Fruit fly (Drosophila melanogaster) whole organism, embryonic: ENCODE measurements around the gene Ask1.

Experiments used
- Atf6 ChIP-seq: fragments of 200-800 bp; sonication (Bioruptor generic); IDR thresholded peaks from 2 replicates; pipeline ENCODE4 v1.3.6; 2022; ENCODE audit warnings: missing biosample characterization, missing genetic modification characterization
- Bgb ChIP-seq: fragments of 200-800 bp; sonication (Bioruptor generic); IDR thresholded peaks from 2 replicates; pipeline ENCODE4 v1.3.6; 2022; ENCODE audit warnings: missing biosample characterization, missing genetic modification characterization; ENCODE audit not compliant: partially characterized antibody
- Bteb2 ChIP-seq: fragments of 200-800 bp; sonication (Bioruptor generic); optimal IDR thresholded peaks from 2 replicates; lab custom pipeline; 2016; ENCODE audit warnings: missing biosample characterization, missing genetic modification characterization
- CG10274 ChIP-seq: fragments of 200-800 bp; sonication (Bioruptor generic); optimal IDR thresholded peaks from 3 replicates; lab custom pipeline; 2017; ENCODE audit warnings: missing biosample characterization, mild to moderate bottlenecking, missing genetic modification characterization
- CG10321 ChIP-seq: fragments of 200-800 bp; sonication (Bioruptor generic); IDR thresholded peaks from 2 replicates; pipeline ENCODE4 v1.3.6; 2022; ENCODE audit warnings: missing biosample characterization, missing genetic modification characterization
- CG12299 ChIP-seq: fragments of 200-800 bp; sonication (Bioruptor generic); optimal IDR thresholded peaks from 2 replicates; lab custom pipeline; 2018; ENCODE audit warnings: missing biosample characterization, mild to moderate bottlenecking, missing genetic modification characterization
- CG13624 ChIP-seq: fragments of 200-800 bp; sonication (Bioruptor generic); optimal IDR thresholded peaks from 2 replicates; lab custom pipeline; 2016; ENCODE audit warnings: missing biosample characterization, missing genetic modification characterization
- CG15269 ChIP-seq: fragments of 200-800 bp; sonication (Bioruptor generic); optimal IDR thresholded peaks from 2 replicates; lab custom pipeline; 2018; ENCODE audit warnings: missing biosample characterization, mild to moderate bottlenecking, missing genetic modification characterization, moderate library complexity
- CG15514 ChIP-seq: fragments of 200-800 bp; sonication (Bioruptor generic); optimal IDR thresholded peaks from 3 replicates; lab custom pipeline; 2017; ENCODE audit warnings: missing biosample characterization, missing genetic modification characterization, mild to moderate bottlenecking, moderate library complexity, missing genetic modification reagents
- CG15696 ChIP-seq: fragments of 200-800 bp; sonication (Bioruptor generic); optimal IDR thresholded peaks from 2 replicates; lab custom pipeline; 2019; ENCODE audit warnings: missing biosample characterization, mild to moderate bottlenecking, missing genetic modification characterization, moderate library complexity
- CG1647 ChIP-seq: fragments of 200-800 bp; sonication (Bioruptor generic); optimal IDR thresholded peaks from 3 replicates; lab custom pipeline; 2016; ENCODE audit warnings: missing biosample characterization, missing genetic modification characterization
- CG17361 ChIP-seq: fragments of 200-800 bp; sonication (Bioruptor generic); IDR thresholded peaks from 3 replicates; pipeline ENCODE4 v1.3.6; 2022; ENCODE audit warnings: missing biosample characterization, missing genetic modification characterization
- CG2129 ChIP-seq: fragments of 200-800 bp; sonication (Bioruptor generic); IDR thresholded peaks from 2 replicates; pipeline ENCODE4 v1.3.6; 2022; ENCODE audit warnings: missing biosample characterization, missing genetic modification characterization; ENCODE audit not compliant: partially characterized antibody
- CG33557 ChIP-seq: fragments of 200-800 bp; sonication (Bioruptor generic); optimal IDR thresholded peaks from 2 replicates; lab custom pipeline; 2019; ENCODE audit warnings: missing biosample characterization, mild to moderate bottlenecking, missing genetic modification characterization, moderate library complexity
- CG34376 ChIP-seq: fragments of 200-800 bp; sonication (Bioruptor generic); optimal IDR thresholded peaks from 2 replicates; lab custom pipeline; 2018; ENCODE audit warnings: missing biosample characterization, mild to moderate bottlenecking, missing genetic modification characterization
- CG3847 ChIP-seq: fragments of 200-800 bp; sonication (Bioruptor generic); IDR thresholded peaks from 2 replicates; pipeline ENCODE4 v1.3.6; 2022; ENCODE audit warnings: missing biosample characterization, missing genetic modification characterization
- CG4360 ChIP-seq: fragments of 200-800 bp; sonication (Bioruptor generic); IDR thresholded peaks from 2 replicates; pipeline ENCODE4 v1.3.6; 2022; ENCODE audit warnings: missing biosample characterization, missing genetic modification characterization
- CG4820 ChIP-seq: fragments of 200-800 bp; sonication (Bioruptor generic); optimal IDR thresholded peaks from 3 replicates; lab custom pipeline; 2016; ENCODE audit warnings: missing biosample characterization, missing genetic modification characterization
- CG6175 ChIP-seq: fragments of 200-800 bp; sonication (Bioruptor generic); IDR thresholded peaks from 3 replicates; pipeline ENCODE4 v1.3.6; 2022; ENCODE audit warnings: missing biosample characterization, missing genetic modification characterization
- CG9437 ChIP-seq: fragments of 200-800 bp; sonication (Bioruptor generic); optimal IDR thresholded peaks from 2 replicates; lab custom pipeline; 2018; ENCODE audit warnings: missing biosample characterization, mild to moderate bottlenecking, missing genetic modification characterization
- Dip2 ChIP-seq: fragments of 200-800 bp; sonication (Bioruptor generic); IDR thresholded peaks from 2 replicates; pipeline ENCODE4 v1.3.6; 2022; ENCODE audit warnings: missing biosample characterization, missing genetic modification characterization
- Dref ChIP-seq: fragments of 200-800 bp; sonication (Bioruptor generic); IDR thresholded peaks from 2 replicates; pipeline ENCODE4 v1.3.6; 2022; ENCODE audit warnings: missing biosample characterization, missing genetic modification characterization
- E2f1 ChIP-seq: fragments of 200-800 bp; sonication (Bioruptor generic); IDR thresholded peaks from 2 replicates; pipeline ENCODE4 v1.3.6; 2022; ENCODE audit warnings: missing biosample characterization, missing genetic modification characterization
- H2.0 ChIP-seq: fragments of 200-800 bp; sonication (Bioruptor generic); IDR thresholded peaks from 2 replicates; pipeline ENCODE4 v1.3.6; 2022; ENCODE audit warnings: missing biosample characterization, missing genetic modification characterization
- Hmx ChIP-seq: fragments of 200-800 bp; sonication (Bioruptor generic); optimal IDR thresholded peaks from 2 replicates; lab custom pipeline; 2016; ENCODE audit warnings: missing biosample characterization, missing genetic modification characterization
- Jarid2 ChIP-seq: fragments of 200-800 bp; sonication (Bioruptor generic); optimal IDR thresholded peaks from 3 replicates; lab custom pipeline; 2017; ENCODE audit warnings: mild to moderate bottlenecking, missing biosample characterization, missing genetic modification reagents, missing genetic modification characterization
- Lpt ChIP-seq: fragments of >200 bp; optimal IDR thresholded peaks from 2 replicates; lab custom pipeline; 2018; ENCODE audit warnings: missing biosample characterization, missing genetic modification characterization
- Meics ChIP-seq: fragments of 200-800 bp; sonication (Bioruptor generic); optimal IDR thresholded peaks from 2 replicates; lab custom pipeline; 2017; ENCODE audit warnings: missing biosample characterization, mild to moderate bottlenecking, missing genetic modification characterization
- NC2β ChIP-seq: fragments of 200-800 bp; sonication (Bioruptor generic); optimal IDR thresholded peaks from 2 replicates; lab custom pipeline; 2016; ENCODE audit warnings: missing biosample characterization, missing genetic modification characterization
- Oli ChIP-seq: fragments of 200-800 bp; sonication (Bioruptor generic); optimal IDR thresholded peaks from 2 replicates; lab custom pipeline; 2018; ENCODE audit warnings: missing biosample characterization, mild to moderate bottlenecking, missing genetic modification characterization, moderate library complexity
- Rx ChIP-seq: fragments of 200-800 bp; sonication (Bioruptor generic); IDR thresholded peaks from 2 replicates; pipeline ENCODE4 v1.3.6; 2022; ENCODE audit warnings: missing biosample characterization, missing genetic modification characterization
- Tbp ChIP-seq: fragments of >200 bp; optimal IDR thresholded peaks from 2 replicates; lab custom pipeline; 2018; ENCODE audit warnings: missing biosample characterization, missing genetic modification characterization
- Vsx1 ChIP-seq: fragments of 200-800 bp; sonication (Bioruptor generic); optimal IDR thresholded peaks from 2 replicates; lab custom pipeline; 2017; ENCODE audit warnings: missing biosample characterization, mild to moderate bottlenecking, missing genetic modification characterization, missing genetic modification reagents
- abd-A ChIP-seq: fragments of 200-800 bp; sonication (Bioruptor generic); optimal IDR thresholded peaks from 3 replicates; lab custom pipeline; 2019; ENCODE audit warnings: missing biosample characterization, mild to moderate bottlenecking, missing genetic modification characterization, moderate library complexity
- bsh ChIP-seq, 2 experiments: fragments of 200-800 bp; sonication (Bioruptor generic); optimal IDR thresholded peaks; 2 replicates each; lab custom pipeline; 2017 to 2018; ENCODE audit warnings: mild to moderate bottlenecking in 2 of 2, missing biosample characterization in 2 of 2, missing genetic modification characterization in 2 of 2, moderate library complexity in 1 of 2
- chif ChIP-seq, 2 experiments: fragments of 200-800 bp; sonication (Bioruptor generic); optimal IDR thresholded peaks; 3 replicates each; lab custom pipeline; 2016; ENCODE audit warnings: missing biosample characterization in 2 of 2, missing genetic modification characterization in 2 of 2
- crc ChIP-seq: fragments of 200-800 bp; sonication (Bioruptor generic); optimal IDR thresholded peaks from 2 replicates; lab custom pipeline; 2016; ENCODE audit warnings: missing biosample characterization, missing genetic modification characterization
- dan ChIP-seq: fragments of 200-800 bp; sonication (Bioruptor generic); IDR thresholded peaks from 2 replicates; pipeline ENCODE4 v1.3.6; 2022; ENCODE audit warnings: missing biosample characterization, missing genetic modification characterization
- dati ChIP-seq: fragments of 200-800 bp; sonication (Bioruptor generic); IDR thresholded peaks from 2 replicates; pipeline ENCODE4 v1.3.6; 2022; ENCODE audit warnings: missing biosample characterization, missing genetic modification characterization
- gcm2 ChIP-seq: fragments of 200-800 bp; sonication (Bioruptor generic); optimal IDR thresholded peaks from 2 replicates; lab custom pipeline; 2016; ENCODE audit warnings: missing biosample characterization, missing genetic modification characterization
- gfzf ChIP-seq: fragments of 200-800 bp; sonication (Bioruptor generic); optimal IDR thresholded peaks from 2 replicates; lab custom pipeline; 2016; ENCODE audit warnings: missing biosample characterization, mild to moderate bottlenecking, missing genetic modification characterization, moderate library complexity
- hb ChIP-seq: fragments of 200-800 bp; sonication (Bioruptor generic); IDR thresholded peaks from 3 replicates; pipeline ENCODE4 v1.3.6; 2022; ENCODE audit warnings: missing biosample characterization, missing genetic modification characterization; ENCODE audit not compliant: partially characterized antibody
- lab ChIP-seq: fragments of 200-800 bp; sonication (Bioruptor generic); optimal IDR thresholded peaks from 3 replicates; lab custom pipeline; 2017; ENCODE audit warnings: missing biosample characterization, missing genetic modification characterization, mild to moderate bottlenecking, moderate library complexity, missing genetic modification reagents
- otp ChIP-seq: fragments of 200-800 bp; sonication (Bioruptor generic); IDR thresholded peaks from 3 replicates; pipeline ENCODE4, ENCODE4 v1.3.6; 2022; ENCODE audit warnings: missing biosample characterization, missing genetic modification characterization
- pb ChIP-seq: fragments of 200-800 bp; sonication (Bioruptor generic); optimal IDR thresholded peaks from 3 replicates; lab custom pipeline; 2016; ENCODE audit warnings: missing biosample characterization, missing genetic modification characterization
- scrt ChIP-seq: fragments of 200-800 bp; sonication (Bioruptor generic); optimal IDR thresholded peaks from 2 replicates; lab custom pipeline; 2018; ENCODE audit warnings: missing biosample characterization, mild to moderate bottlenecking, missing genetic modification characterization, moderate library complexity
- sqz ChIP-seq: fragments of 200-800 bp; sonication (Bioruptor generic); optimal IDR thresholded peaks from 3 replicates; lab custom pipeline; 2018; ENCODE audit warnings: missing biosample characterization, mild to moderate bottlenecking, missing genetic modification characterization
- stwl ChIP-seq: fragments of 200-800 bp; sonication (Bioruptor generic); optimal IDR thresholded peaks from 3 replicates; lab custom pipeline; 2018; ENCODE audit warnings: missing biosample characterization, mild to moderate bottlenecking, missing genetic modification characterization, moderate library complexity
- toy ChIP-seq: fragments of 200-800 bp; sonication (Bioruptor generic); IDR thresholded peaks from 2 replicates; pipeline ENCODE4 v1.3.6; 2022; ENCODE audit warnings: missing biosample characterization, missing genetic modification characterization
- zen2 ChIP-seq: fragments of 200-800 bp; sonication (Bioruptor generic); IDR thresholded peaks from 3 replicates; pipeline ENCODE4 v1.3.6; 2022; ENCODE audit warnings: missing biosample characterization, missing genetic modification characterization; ENCODE audit not compliant: partially characterized antibody

The Ask1 gene

DNA sequence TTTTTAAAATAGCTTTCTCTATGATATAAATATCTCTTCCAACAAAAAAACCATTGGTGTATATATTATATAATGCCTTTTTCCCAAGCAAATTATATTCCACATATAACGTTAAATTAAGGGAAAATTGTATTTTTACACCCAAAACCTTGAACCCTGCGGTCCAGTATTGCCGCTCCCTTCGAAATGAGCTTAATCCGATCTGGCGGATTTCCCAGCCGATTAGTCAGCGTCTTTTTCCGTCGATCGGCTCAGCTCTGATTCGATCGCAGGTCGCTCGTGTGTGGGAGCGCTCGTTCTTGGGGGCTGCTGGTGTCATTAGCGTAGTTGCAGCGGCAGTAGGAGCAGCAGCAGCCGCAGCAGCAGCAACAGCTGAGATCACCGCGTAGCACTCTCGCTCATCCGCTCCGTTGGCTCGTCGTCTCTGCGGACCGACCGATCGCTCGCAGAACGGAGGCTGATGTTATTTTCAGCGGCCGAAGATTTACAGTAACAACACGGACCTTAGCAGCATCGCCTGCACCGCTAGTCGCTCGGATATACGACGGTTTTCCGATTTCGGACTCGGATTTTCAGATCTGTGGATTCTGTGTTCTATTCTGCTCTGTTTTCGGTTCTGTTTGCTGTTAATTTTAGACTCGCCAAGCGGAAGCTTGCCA lies 10.9 kb downstream of the Ask1 start, which contains the start of gene CG4733 (continued):
- no peak for TF ChIP-seq gfzf (GFP tag; lab: Kevin White, UChicago)
- TF ChIP-seq CG15269: peak; percentile 14
- TF ChIP-seq NC2β (GFP tag; lab: Kevin White, UChicago): no peak
- peak; percentile 27 for TF ChIP-seq Meics (GFP tag; lab: Kevin White, UChicago)
- TF ChIP-seq Atf6 (GFP tag; lab: Robert Waterston, UW): no peak; the same call in 1 of the 2 replicates
- TF ChIP-seq CG10274: no peak
- no peak for TF ChIP-seq chif (GFP tag; optimal IDR thresholded peaks at IDR 0.05; lab: Kevin White, UChicago)
- TF ChIP-seq zen2: peak; percentile 57; the same call in 2 of the 3 replicates
- no peak for TF ChIP-seq CG17361 (GFP tag; lab: Robert Waterston, UW)
- TF ChIP-seq CG34376: no peak
- no peak for TF ChIP-seq H2.0 (GFP tag; lab: Robert Waterston, UW)
- no peak for TF ChIP-seq gcm2 (GFP tag; lab: Kevin White, UChicago)
- TF ChIP-seq CG10321 (GFP tag; lab: Robert Waterston, UW): no peak
- TF ChIP-seq Rx (GFP tag; lab: Robert Waterston, UW): no peak
- TF ChIP-seq Jarid2: peak; percentile 60
- no peak for TF ChIP-seq E2f1
- TF ChIP-seq dan (GFP tag; lab: Robert Waterston, UW): no peak
- no peak for TF ChIP-seq sqz (GFP tag; lab: Kevin White, UChicago)
- TF ChIP-seq Tbp (GFP tag; lab: Kevin White, UChicago): no peak
- TF ChIP-seq abd-A (tag; lab: Kevin White, UChicago): no peak
- TF ChIP-seq CG33557 (GFP tag; lab: Kevin White, UChicago): no peak
- TF ChIP-seq CG9437: no peak
- no peak for TF ChIP-seq lab (GFP tag; lab: Kevin White, UChicago)
- no peak for TF ChIP-seq bsh (GFP tag; optimal IDR thresholded peaks at IDR 0.05; lab: Kevin White, UChicago)
- no peak for TF ChIP-seq CG15514 (GFP tag; lab: Kevin White, UChicago)
- no peak for TF ChIP-seq stwl
- 0 out of 2 replicates have a peak, but pooled peaks have one; percentile 13 for TF ChIP-seq CG3847 (GFP tag; lab: Robert Waterston, UW)
- TF ChIP-seq Bgb (GFP tag; lab: Robert Waterston, UW): no peak
- no peak for TF ChIP-seq Lpt
- no peak for TF ChIP-seq Bteb2 (GFP tag; lab: Kevin White, UChicago)
- TF ChIP-seq Dip2 (GFP tag; lab: Robert Waterston, UW): no peak
- TF ChIP-seq CG4820: no peak
- TF ChIP-seq Vsx1 (GFP tag; lab: Kevin White, UChicago): no peak
- TF ChIP-seq toy (GFP tag; lab: Robert Waterston, UW): no peak
- no peak for TF ChIP-seq CG1647 (GFP tag; lab: Kevin White, UChicago)
- no peak for TF ChIP-seq pb (GFP tag; lab: Kevin White, UChicago)
- no peak for TF ChIP-seq dati (GFP tag; lab: Robert Waterston, UW)
- no peak for TF ChIP-seq CG12299 (tag; lab: Kevin White, UChicago)
- TF ChIP-seq CG15696 (tag; lab: Kevin White, UChicago): no peak
- TF ChIP-seq CG13624: no peak
- TF ChIP-seq hb (GFP tag; lab: Robert Waterston, UW): no peak
- TF ChIP-seq Hmx (GFP tag; lab: Kevin White, UChicago): no peak
- peak; percentile 41; the same call in 1 of the 3 replicates for TF ChIP-seq CG6175 (GFP tag; lab: Robert Waterston, UW)
- no peak for TF ChIP-seq crc
- TF ChIP-seq otp (GFP tag; lab: Robert Waterston, UW): no peak
- no peak for TF ChIP-seq scrt (GFP tag; lab: Kevin White, UChicago)
- TF ChIP-seq CG2129: no peak
- no peak for TF ChIP-seq Dref
- no peak for TF ChIP-seq CG4360 (GFP tag; lab: Robert Waterston, UW)
- TF ChIP-seq Oli (tag; lab: Kevin White, UChicago): no peak
